Worm (Caenorhabditis elegans) whole organism, L1 larva: ENCODE results near the gene fkh-8.

Source experiments
- C34B4.2 ChIP-seq: sonication (generic microtip); optimal IDR thresholded peaks from 2 replicates; lab custom pipeline; 2017; ENCODE audit warnings: mild to moderate bottlenecking, missing genetic modification characterization, missing compliant biosample characterization
- ama-1 ChIP-seq: fragments of 150-350 bp; optimal IDR thresholded peaks from 2 replicates; lab custom pipeline; 2014
- dpl-1 ChIP-seq, 3 experiments: fragments of 150-350 bp in 2 of 3; sonication (generic microtip) in 1 of 3; optimal IDR thresholded peaks; 2 replicates each; lab custom pipeline; 2014 to 2017; ENCODE audit warnings: missing biosample characterization in 3 of 3, missing genetic modification characterization in 3 of 3, missing genetic modification reagents in 3 of 3
- hlh-17 ChIP-seq: fragments of 200-800 bp; sonication (Bioruptor generic); optimal IDR thresholded peaks from 2 replicates; lab custom pipeline; 2018; ENCODE audit warnings: missing genetic modification characterization, mild to moderate bottlenecking, missing compliant biosample characterization, moderate library complexity, borderline replicate concordance
- lin-13 ChIP-seq: fragments of 150-350 bp; optimal IDR thresholded peaks from 2 replicates; lab custom pipeline; 2014; ENCODE audit warnings: missing biosample characterization, missing genetic modification reagents, missing genetic modification characterization
- lsy-2 ChIP-seq, 2 experiments: fragments of 150-350 bp; optimal IDR thresholded peaks; 2 replicates each; lab custom pipeline; 2014; ENCODE audit warnings: missing biosample characterization in 2 of 2, missing genetic modification characterization in 2 of 2
- nhr-12 ChIP-seq: sonication (generic microtip); optimal IDR thresholded peaks from 2 replicates; lab custom pipeline; 2017; ENCODE audit warnings: missing biosample characterization, missing genetic modification characterization
- nhr-90 ChIP-seq: sonication (generic microtip); optimal IDR thresholded peaks from 2 replicates; lab custom pipeline; 2016; ENCODE audit warnings: mild to moderate bottlenecking, missing genetic modification characterization, missing compliant biosample characterization; ENCODE audit not compliant: poor library complexity

DNA sequence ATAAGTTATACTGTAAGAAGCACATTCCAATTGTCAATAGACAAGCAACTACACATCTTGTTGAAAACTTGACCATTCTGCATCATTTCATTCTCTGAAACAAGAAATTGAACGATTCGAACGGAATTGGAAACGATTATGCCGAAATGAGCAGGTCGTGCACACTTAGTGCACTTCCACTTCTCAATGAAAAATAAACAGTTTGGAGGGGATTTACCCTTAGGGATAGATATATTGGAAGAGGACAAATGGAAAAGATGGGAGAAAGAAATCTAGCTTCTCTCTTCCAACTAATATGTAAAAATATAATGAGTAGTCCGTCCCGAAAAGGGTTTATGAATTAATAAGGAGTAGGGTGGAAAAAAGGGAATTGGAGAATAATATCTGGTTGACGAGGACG lies 22.0 kb downstream of the fkh-8 start, which contains the start of gene hst-3.1:
- TF ChIP-seq nhr-12 (no peak), lsy-2 (tag; optimal IDR thresholded peaks at IDR 0.05; lab: Kevin White, UChicago) (no peak), lin-13 (no peak), dpl-1 (GFP tag; optimal IDR thresholded peaks at IDR 0.05; lab: Kevin White, UChicago) (no peak), hlh-17 (GFP tag; lab: Kevin White, UChicago) (no peak), C34B4.2 (no peak), ama-1 (lab: Kevin White, UChicago) (no peak), nhr-90 (tag; lab: Kevin White, UChicago) (no peak)
